Worm (Caenorhabditis elegans) whole organism, L3 larva: ENCODE data around the gene T09F5.20.

Experiments
- R02D3.7 ChIP-seq: fragments of 150-350 bp; optimal IDR thresholded peaks from 2 replicates; lab custom pipeline; 2014; ENCODE audit warnings: missing biosample characterization, missing genetic modification characterization
- ZK546.5 ChIP-seq: sonication (generic microtip); optimal IDR thresholded peaks from 2 replicates; lab custom pipeline; 2017; ENCODE audit warnings: missing biosample characterization, missing genetic modification characterization
- ama-1 ChIP-seq: fragments of 150-350 bp; optimal IDR thresholded peaks from 2 replicates; lab custom pipeline; 2018
- ceh-16 ChIP-seq: sonication (generic microtip); optimal IDR thresholded peaks from 2 replicates; lab custom pipeline; 2017; ENCODE audit warnings: missing biosample characterization, missing genetic modification characterization
- ceh-28 ChIP-seq: fragments of 150-350 bp; optimal IDR thresholded peaks from 2 replicates; lab custom pipeline; 2014; ENCODE audit warnings: missing biosample characterization, missing genetic modification reagents, missing genetic modification characterization
- ceh-82 ChIP-seq: fragments of 150-350 bp; optimal IDR thresholded peaks from 2 replicates; lab custom pipeline; 2014; ENCODE audit warnings: missing biosample characterization, missing genetic modification characterization
- ceh-9 ChIP-seq: sonication (generic microtip); optimal IDR thresholded peaks from 2 replicates; lab custom pipeline; 2018; ENCODE audit warnings: missing biosample characterization, missing genetic modification characterization
- elt-1 ChIP-seq: fragments of 150-350 bp; optimal IDR thresholded peaks from 2 replicates; lab custom pipeline; 2014; ENCODE audit warnings: missing biosample characterization, missing genetic modification characterization
- elt-2 ChIP-seq: sonication (generic microtip); optimal IDR thresholded peaks from 2 replicates; lab custom pipeline; 2016; ENCODE audit warnings: missing genetic modification reagents, mild to moderate bottlenecking, missing genetic modification characterization, missing compliant biosample characterization
- elt-3 ChIP-seq, 3 experiments: fragments of 150-350 bp in 1 of 3; sonication (generic microtip) in 2 of 3; optimal IDR thresholded peaks; 2 replicates in 2 of 3; 4 replicates in 1 of 3; lab custom pipeline; 2014 to 2017; ENCODE audit warnings: missing biosample characterization in 3 of 3, missing genetic modification characterization in 3 of 3
- eor-1 ChIP-seq, 2 experiments: fragments of 150-350 bp; optimal IDR thresholded peaks; 2 replicates each; lab custom pipeline; 2014 to 2018; ENCODE audit warnings: missing biosample characterization in 2 of 2, missing genetic modification characterization in 2 of 2
- fkh-10 ChIP-seq: sonication (generic microtip); optimal IDR thresholded peaks from 2 replicates; lab custom pipeline; 2017; ENCODE audit warnings: missing biosample characterization, missing genetic modification reagents, missing genetic modification characterization
- hmg-11 ChIP-seq: sonication (generic microtip); optimal IDR thresholded peaks from 2 replicates; lab custom pipeline; 2016; ENCODE audit warnings: missing genetic modification characterization, missing compliant biosample characterization
- jun-1 ChIP-seq: fragments of 150-350 bp; optimal IDR thresholded peaks from 2 replicates; lab custom pipeline; 2014; ENCODE audit warnings: missing biosample characterization, missing genetic modification reagents, missing genetic modification characterization
- lin-15B ChIP-seq: fragments of 150-350 bp; optimal IDR thresholded peaks from 2 replicates; lab custom pipeline; 2014; ENCODE audit warnings: missing biosample characterization, missing genetic modification characterization
- lsy-12 ChIP-seq: sonication (generic microtip); optimal IDR thresholded peaks from 2 replicates; lab custom pipeline; 2016; ENCODE audit warnings: mild to moderate bottlenecking, missing genetic modification characterization, missing compliant biosample characterization
- mdl-1 ChIP-seq: fragments of 150-350 bp; optimal IDR thresholded peaks from 2 replicates; lab custom pipeline; 2014; ENCODE audit warnings: missing biosample characterization, missing genetic modification characterization
- nfya-1 ChIP-seq: sonication (generic microtip); optimal IDR thresholded peaks from 2 replicates; lab custom pipeline; 2017; ENCODE audit warnings: missing genetic modification characterization, mild to moderate bottlenecking, missing compliant biosample characterization, antibody characterized with exemption, moderate library complexity; ENCODE audit not compliant: insufficient read depth
- nhr-11 ChIP-seq: fragments of 150-350 bp; optimal IDR thresholded peaks from 2 replicates; lab custom pipeline; 2014; ENCODE audit warnings: missing biosample characterization, missing genetic modification characterization
- nhr-23 ChIP-seq: fragments of 150-350 bp; optimal IDR thresholded peaks from 2 replicates; lab custom pipeline; 2014; ENCODE audit warnings: missing biosample characterization, missing genetic modification reagents, missing genetic modification characterization
- nhr-237 ChIP-seq: fragments of 150-350 bp; optimal IDR thresholded peaks from 2 replicates; lab custom pipeline; 2014; ENCODE audit warnings: missing biosample characterization, missing genetic modification characterization
- nhr-43 ChIP-seq: sonication (generic microtip); optimal IDR thresholded peaks from 2 replicates; lab custom pipeline; 2016; ENCODE audit warnings: mild to moderate bottlenecking, missing genetic modification characterization, missing compliant biosample characterization; ENCODE audit not compliant: poor library complexity, severe bottlenecking
- nhr-67 ChIP-seq: fragments of 150-350 bp; optimal IDR thresholded peaks from 2 replicates; lab custom pipeline; 2014; ENCODE audit warnings: missing biosample characterization, missing genetic modification characterization
- pqm-1 ChIP-seq: fragments of 150-350 bp; optimal IDR thresholded peaks from 2 replicates; lab custom pipeline; 2017; ENCODE audit warnings: missing biosample characterization, missing genetic modification characterization, inconsistent platforms
- tbx-2 ChIP-seq: sonication (generic microtip); optimal IDR thresholded peaks from 2 replicates; lab custom pipeline; 2016; ENCODE audit warnings: mild to moderate bottlenecking, missing genetic modification characterization, missing compliant biosample characterization
- unc-62 ChIP-seq: fragments of 150-350 bp; sonication (generic microtip); optimal IDR thresholded peaks from 4 replicates; lab custom pipeline; 2014; ENCODE audit warnings: missing biosample characterization, missing genetic modification reagents, missing genetic modification characterization
- zag-1 ChIP-seq: fragments of 150-350 bp; optimal IDR thresholded peaks from 2 replicates; lab custom pipeline; 2014; ENCODE audit warnings: missing biosample characterization, missing genetic modification characterization
- ztf-4 ChIP-seq: fragments of 150-350 bp; optimal IDR thresholded peaks from 2 replicates; lab custom pipeline; 2014; ENCODE audit warnings: missing biosample characterization, missing genetic modification characterization

Gene T09F5.20

DNA sequence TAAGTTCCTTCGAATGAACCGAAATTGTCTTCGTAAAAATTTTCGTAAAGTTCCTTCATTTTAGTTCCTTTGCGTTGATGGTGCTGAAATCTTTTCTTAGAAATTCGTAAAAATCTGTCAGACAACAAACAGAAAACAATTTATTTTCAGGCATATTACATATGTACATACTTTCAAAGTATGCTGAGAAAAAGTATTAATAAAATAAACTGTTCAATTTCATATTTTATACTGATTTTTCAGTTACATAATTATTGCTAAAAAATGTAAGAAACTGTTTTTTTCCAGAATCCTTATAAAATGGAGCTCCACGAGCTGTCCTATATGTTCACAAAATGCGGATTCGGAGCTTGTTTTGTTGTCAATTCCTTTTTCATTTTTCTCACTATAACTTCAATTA, 11.0 kb upstream of the T09F5.20 start, which contains the start of gene str-45:
Gene str-45 (plus strand): TSS at position 301 of the 400 bp plus-strand sequence.
- no peak for TF ChIP-seq zag-1 (tag; lab: Kevin White, UChicago)
- no peak for TF ChIP-seq lsy-12
- TF ChIP-seq, all 47 proteins: peak for 0

DNA sequence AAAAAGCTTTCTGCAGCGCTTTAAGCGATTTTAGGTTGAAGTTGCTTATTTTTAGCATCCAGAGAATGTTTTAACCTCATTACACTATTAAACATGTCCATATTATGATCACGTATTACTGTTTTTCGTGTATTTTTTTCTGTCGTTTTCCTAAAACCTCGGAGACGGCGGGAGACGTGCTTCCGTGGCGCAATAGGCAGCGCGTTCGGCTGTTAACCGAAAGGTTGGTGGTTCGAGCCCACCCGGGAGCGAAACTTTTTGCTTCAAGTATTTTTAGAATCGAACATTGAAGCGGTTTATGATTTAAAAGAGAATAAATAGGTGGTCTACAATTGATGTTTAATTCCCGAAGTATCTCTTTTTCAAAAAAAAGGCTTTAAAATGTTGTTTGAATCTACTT, 8.8 kb upstream of the T09F5.20 start:
- TF ChIP-seq elt-2 (tag; lab: Kevin White, UChicago): no peak
- no peak for TF ChIP-seq fkh-10 (GFP tag; lab: Kevin White, UChicago)
- TF ChIP-seq nhr-23 (tag; lab: Kevin White, UChicago): no peak
- no peak for TF ChIP-seq nhr-11 (tag; lab: Kevin White, UChicago)
- no peak for TF ChIP-seq ceh-82 (tag; lab: Kevin White, UChicago)
- TF ChIP-seq elt-1: no peak
- no peak for TF ChIP-seq eor-1 (tag; optimal IDR thresholded peaks at IDR 0.05; lab: Kevin White, UChicago)
- no peak for TF ChIP-seq lsy-12

DNA sequence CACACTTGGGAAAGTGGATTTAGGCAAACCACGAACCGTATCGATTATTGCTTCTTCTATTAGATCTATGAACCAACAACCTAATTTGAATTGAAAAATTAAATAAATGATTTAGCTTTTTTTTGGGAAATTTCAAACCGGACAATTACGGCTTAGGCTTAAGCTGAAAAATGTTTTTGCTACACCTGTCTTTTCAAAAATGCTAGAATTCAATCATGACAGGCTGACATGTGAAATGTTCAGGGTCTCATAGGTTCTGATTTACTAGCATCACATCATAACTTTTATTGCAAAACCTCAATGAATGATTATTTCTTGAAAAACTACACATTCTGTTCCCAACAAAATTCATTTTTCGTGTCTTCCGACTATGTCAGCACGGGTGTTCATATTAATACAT, 5.6 kb upstream of the T09F5.20 start, which contains the start of gene srh-55:
Gene srh-55 (plus strand): TSS at position 301 of the 400 bp plus-strand sequence.
- TF ChIP-seq R02D3.7 (tag; lab: Kevin White, UChicago) (no peak), nfya-1 (tag; lab: Kevin White, UChicago) (no peak), ceh-9 (tag; lab: Kevin White, UChicago) (no peak), lin-15B (tag; lab: Kevin White, UChicago) (no peak), unc-62 (no peak), mdl-1 (tag; lab: Kevin White, UChicago) (no peak)

DNA sequence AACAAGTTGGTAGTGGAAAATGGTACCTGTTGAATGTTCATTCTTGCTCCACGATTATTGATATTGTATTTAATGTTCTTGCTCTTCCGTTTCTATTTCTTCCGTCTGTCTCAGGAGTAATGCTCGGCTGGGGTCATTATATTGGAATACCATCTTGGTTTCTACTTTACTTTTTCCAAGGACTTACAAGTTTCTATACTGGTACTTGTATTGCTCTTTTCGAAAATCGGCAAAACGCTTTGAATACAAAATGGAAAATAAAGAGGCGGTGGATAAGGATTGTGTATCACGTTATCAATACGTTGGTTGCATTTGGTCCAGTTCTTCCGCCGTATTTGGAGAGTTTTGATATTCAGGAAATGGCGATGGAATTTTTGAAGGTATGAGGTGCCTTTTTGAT, 4.3 kb upstream of the T09F5.20 start:
- TF ChIP-seq hmg-11 (tag; lab: Kevin White, UChicago) (no peak), nhr-67 (tag; lab: Kevin White, UChicago) (no peak), jun-1 (tag; lab: Kevin White, UChicago) (no peak), ceh-9 (tag; lab: Kevin White, UChicago) (no peak), tbx-2 (tag; lab: Kevin White, UChicago) (no peak), pqm-1 (tag; lab: Kevin White, UChicago) (no peak), unc-62 (no peak), ZK546.5 (no peak), elt-3 (tag; optimal IDR thresholded peaks at IDR 0.05; lab: Kevin White, UChicago) (no peak), elt-2 (tag; lab: Kevin White, UChicago) (no peak), elt-1 (no peak), nhr-43 (tag; lab: Kevin White, UChicago) (no peak), ceh-28 (tag; lab: Kevin White, UChicago) (no peak)

DNA sequence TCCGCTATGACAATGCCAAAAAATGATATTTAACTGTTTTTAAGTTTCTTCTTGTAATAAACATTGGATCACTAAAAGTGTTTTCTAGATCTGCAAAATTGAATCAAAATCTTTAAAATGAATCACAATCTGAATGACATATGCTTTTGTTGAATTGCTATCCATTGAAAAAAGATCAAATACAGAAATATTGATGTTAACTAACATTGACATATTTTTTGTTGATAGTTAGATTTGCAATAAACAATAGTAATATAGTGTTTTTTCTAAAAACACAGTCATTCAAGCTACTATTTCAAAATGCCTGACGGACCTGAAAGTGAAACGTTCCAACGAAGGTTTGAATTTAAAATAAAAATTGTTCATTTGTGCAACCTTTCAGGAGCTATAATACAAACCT, 3.0 kb upstream of the T09F5.20 start, which contains the start of gene T09F5.2:
Gene T09F5.2 (plus strand): TSS at position 301 of the 400 bp plus-strand sequence.
- TF ChIP-seq ceh-16 (tag; lab: Kevin White, UChicago) (no peak), ztf-4 (tag; lab: Kevin White, UChicago) (no peak), ceh-28 (tag; lab: Kevin White, UChicago) (no peak), elt-3 (tag; optimal IDR thresholded peaks at IDR 0.05; lab: Kevin White, UChicago) (no peak), nhr-23 (tag; lab: Kevin White, UChicago) (no peak)

DNA sequence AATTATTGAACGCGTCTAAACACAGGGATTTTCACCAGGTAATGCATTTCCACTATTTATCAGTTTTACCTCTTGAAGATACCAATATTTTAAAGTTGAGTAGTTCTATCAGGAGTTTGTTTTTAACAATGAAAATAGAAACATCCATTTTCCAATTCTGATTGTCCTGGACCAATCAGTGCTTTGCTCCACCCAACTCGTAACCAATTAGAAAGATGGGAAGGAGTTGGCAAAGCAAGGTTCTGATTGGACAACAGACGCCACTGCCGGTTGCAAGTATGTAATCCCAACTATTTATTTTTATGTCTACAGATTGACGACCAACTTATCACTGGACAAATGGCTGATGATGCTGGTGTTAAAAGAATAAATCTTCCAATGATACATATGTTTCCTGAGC, 2.5 kb upstream of the T09F5.20 start:
- TF ChIP-seq hmg-11 (tag; lab: Kevin White, UChicago): no peak
- TF ChIP-seq nfya-1 (tag; lab: Kevin White, UChicago): peak; percentile 58

DNA sequence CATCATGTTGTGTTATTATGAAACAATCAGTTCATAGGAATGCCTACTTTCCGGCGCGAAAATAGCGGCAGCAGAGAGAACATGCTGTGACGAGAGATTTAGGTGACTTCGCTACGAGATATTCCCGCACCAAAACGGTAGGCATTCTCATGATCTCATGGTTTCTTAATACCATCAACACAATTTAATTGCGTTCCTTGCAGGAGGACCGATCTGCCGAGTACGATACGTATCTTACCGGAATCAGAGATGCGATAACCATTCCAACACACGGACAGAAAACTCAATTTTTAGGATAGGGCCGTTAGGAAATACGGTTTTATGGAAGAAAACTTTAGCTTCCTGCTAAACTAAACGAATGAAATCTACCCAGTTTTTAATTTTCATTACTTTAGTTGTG, 1.1 kb upstream of the T09F5.20 start, which contains the start of gene T09F5.1:
Gene T09F5.1 (plus strand): TSS at position 301 of the 400 bp plus-strand sequence.
- no peak for TF ChIP-seq ceh-9 (tag; lab: Kevin White, UChicago)
- TF ChIP-seq unc-62: no peak
- no peak for TF ChIP-seq nhr-237 (tag; lab: Kevin White, UChicago)
- no peak for TF ChIP-seq ama-1 (lab: Kevin White, UChicago)
